Worm (Caenorhabditis elegans): ENCODE results near the gene W01H2.2.

Gene W01H2.2

ce11 chrX:4209131-4209530 lies 9.1 kb downstream of the W01H2.2 start (continued):
- TF ChIP-seq ztf-6 (GFP tag; IDR thresholded peaks at IDR 0.05), result peak; percentile 96
- peak; percentile 99 for TF ChIP-seq ceh-27 (GFP tag; optimal IDR thresholded peaks at IDR 0.05)
- TF ChIP-seq mes-4 (tag; optimal IDR thresholded peaks at IDR 0.05), result no peak
- peak; percentile 99 for TF ChIP-seq Y53G8AR.9 (GFP tag; conservative IDR thresholded peaks at IDR 0.05)
- 0 out of 2 replicates have a peak, but pooled peaks have one; percentile 83 for TF ChIP-seq bed-1 (GFP tag; IDR thresholded peaks at IDR 0.05)
- TF ChIP-seq C17E4.6 (GFP tag; IDR thresholded peaks at IDR 0.05), result peak; percentile 95
- TF ChIP-seq F10E7.11 (tag; optimal IDR thresholded peaks at IDR 0.05), result peak; percentile 97
- TF ChIP-seq fkh-3 (tag; optimal IDR thresholded peaks at IDR 0.05), result no peak
- no peak for TF ChIP-seq mxl-1 (tag; optimal IDR thresholded peaks at IDR 0.05)
- peak; percentile 90 for TF ChIP-seq ets-4 (GFP tag; optimal IDR thresholded peaks at IDR 0.05)
- peak; percentile 91 for TF ChIP-seq nhr-90 (tag; optimal IDR thresholded peaks at IDR 0.05)
- TF ChIP-seq akir-1 (GFP tag; optimal IDR thresholded peaks at IDR 0.05), result peak; percentile 77
- peak; percentile 86 for TF ChIP-seq lin-26 (GFP tag; IDR thresholded peaks at IDR 0.05)
- TF ChIP-seq die-1 (tag; optimal IDR thresholded peaks at IDR 0.05), result peak; percentile 80
- TF ChIP-seq dpff-1 (tag; optimal IDR thresholded peaks at IDR 0.05), result peak; percentile 96
- TF ChIP-seq hmg-20 (GFP tag; IDR thresholded peaks at IDR 0.05), result peak; percentile 97
- peak; percentile 97 for TF ChIP-seq rcor-1 (GFP tag; IDR thresholded peaks at IDR 0.05)
- TF ChIP-seq pha-4 (tag; optimal IDR thresholded peaks at IDR 0.05), result peak; percentile 78
- TF ChIP-seq B0019.2 (GFP tag; conservative IDR thresholded peaks at IDR 0.05), result no peak
- TF ChIP-seq chd-7 (tag; optimal IDR thresholded peaks at IDR 0.05), result peak; percentile 96
- peak; percentile 59; the same call in 1 of the 2 replicates for TF ChIP-seq Y95B8A.8 (GFP tag; IDR thresholded peaks at IDR 0.05)
- peak; percentile 97 for TF ChIP-seq F23B12.7 (tag; optimal IDR thresholded peaks at IDR 0.05; ENCODE audit: insufficient read depth)
- no peak for TF ChIP-seq Y79H2A.3 (GFP tag; conservative IDR thresholded peaks at IDR 0.05)
- TF ChIP-seq nhr-27 (tag; optimal IDR thresholded peaks at IDR 0.05), result peak; percentile 89
- TF ChIP-seq madf-3 (GFP tag; IDR thresholded peaks at IDR 0.05), result peak; percentile 90
- peak; percentile 97 for TF ChIP-seq let-526 (GFP tag; IDR thresholded peaks at IDR 0.05)
- TF ChIP-seq ztf-3 (GFP tag; optimal IDR thresholded peaks at IDR 0.05), result peak; percentile 90
- peak; percentile 68 for TF ChIP-seq ztf-18 (tag; optimal IDR thresholded peaks at IDR 0.05)
- peak; percentile 90 for TF ChIP-seq nhr-80 (tag; optimal IDR thresholded peaks at IDR 0.05)
- peak; percentile 96 for TF ChIP-seq madf-10 (tag; optimal IDR thresholded peaks at IDR 0.05)
- TF ChIP-seq ztf-22 (GFP tag; optimal IDR thresholded peaks at IDR 0.05), result peak; percentile 63
- TF ChIP-seq cebp-2 (GFP tag; IDR thresholded peaks at IDR 0.05), result peak; percentile 99
- TF ChIP-seq efl-1 (GFP tag; optimal IDR thresholded peaks at IDR 0.05), result no peak
- TF ChIP-seq rec-8 (tag; optimal IDR thresholded peaks at IDR 0.05), result peak; percentile 10 to 26
- peak; percentile 98 for TF ChIP-seq K12H6.12 (tag; optimal IDR thresholded peaks at IDR 0.05)
- no peak for TF ChIP-seq ztf-25 (GFP tag; IDR thresholded peaks at IDR 0.05)
- no peak for TF ChIP-seq ama-1 (optimal IDR thresholded peaks at IDR 0.05)
- peak; percentile 26 to 68 for TF ChIP-seq ama-1 (GFP tag; optimal IDR thresholded peaks at IDR 0.05)
- TF ChIP-seq F57A8.1 (GFP tag; optimal IDR thresholded peaks at IDR 0.05), result peak; percentile 64
- TF ChIP-seq hrde-1 (tag; optimal IDR thresholded peaks at IDR 0.05; ENCODE audit: borderline replicate concordance), result no peak
- peak; percentile 99 for TF ChIP-seq K11D2.4 (GFP tag; IDR thresholded peaks at IDR 0.05)
- peak; percentile 39 for TF ChIP-seq unc-62 (GFP tag; optimal IDR thresholded peaks at IDR 0.05)
- TF ChIP-seq F49E8.2 (tag; optimal IDR thresholded peaks at IDR 0.05; ENCODE audit: insufficient read depth), result peak; percentile 6
- no peak for TF ChIP-seq nfya-1 (tag; optimal IDR thresholded peaks at IDR 0.05; ENCODE audit: borderline replicate concordance, insufficient read depth)
- TF ChIP-seq tlf-1 (GFP tag; optimal IDR thresholded peaks at IDR 0.05), result peak; percentile 99
- TF ChIP-seq attf-5 (GFP tag; optimal IDR thresholded peaks at IDR 0.05), result peak; percentile 54
- TF ChIP-seq cebp-1 (GFP tag; IDR thresholded peaks at IDR 0.05), result peak; percentile 81
- TF ChIP-seq cebp-1 (tag; optimal IDR thresholded peaks at IDR 0.05), result peak; percentile 98
- peak; percentile 80 for TF ChIP-seq nhr-179 (tag; optimal IDR thresholded peaks at IDR 0.05)
